Worm (Caenorhabditis elegans) whole organism, L1 larva: ENCODE results near the gene git-1.

Experiments
- C04F5.9 ChIP-seq: sonication (generic microtip); optimal IDR thresholded peaks from 2 replicates; lab custom pipeline; 2016; ENCODE audit warnings: missing genetic modification characterization, missing compliant biosample characterization
- C34B4.2 ChIP-seq: sonication (generic microtip); optimal IDR thresholded peaks from 2 replicates; lab custom pipeline; 2017; ENCODE audit warnings: mild to moderate bottlenecking, missing genetic modification characterization, missing compliant biosample characterization
- Y116A8C.19 ChIP-seq: sonication (generic microtip); optimal IDR thresholded peaks from 2 replicates; lab custom pipeline; 2016; ENCODE audit warnings: missing compliant biosample characterization, missing genetic modification characterization, borderline replicate concordance
- aly-2 ChIP-seq: fragments of 150-350 bp; optimal IDR thresholded peaks from 2 replicates; lab custom pipeline; 2014; ENCODE audit warnings: missing biosample characterization, missing genetic modification characterization
- blmp-1 ChIP-seq: fragments of 150-350 bp; optimal IDR thresholded peaks from 2 replicates; lab custom pipeline; 2014; ENCODE audit warnings: missing biosample characterization, missing genetic modification characterization
- ceh-8 ChIP-seq: fragments of 200-800 bp; sonication (Bioruptor generic); optimal IDR thresholded peaks from 2 replicates; lab custom pipeline; 2018; ENCODE audit warnings: mild to moderate bottlenecking, missing genetic modification characterization, moderate library complexity, missing compliant biosample characterization
- ceh-82 ChIP-seq, 3 experiments: fragments of 150-350 bp in 1 of 3; sonication (generic microtip) in 2 of 3; optimal IDR thresholded peaks; 2 replicates each; lab custom pipeline; 2014 to 2017; ENCODE audit warnings: missing biosample characterization in 3 of 3, missing genetic modification characterization in 3 of 3
- ceh-90 ChIP-seq: sonication (generic microtip); optimal IDR thresholded peaks from 2 replicates; lab custom pipeline; 2016; ENCODE audit warnings: missing genetic modification characterization, missing compliant biosample characterization
- ces-1 ChIP-seq: fragments of 150-350 bp; optimal IDR thresholded peaks from 2 replicates; lab custom pipeline; 2014; ENCODE audit warnings: missing biosample characterization, missing genetic modification reagents, missing genetic modification characterization
- efl-1 ChIP-seq, 4 experiments: fragments of 150-350 bp; optimal IDR thresholded peaks in 3 of 4; peaks in 1 of 4; 1 replicate in 1 of 4; 2 replicates in 3 of 4; lab custom pipeline; 2014; ENCODE audit warnings: missing biosample characterization in 2 of 4, missing genetic modification characterization in 2 of 4, missing genetic modification reagents in 2 of 4
- egl-13 ChIP-seq: sonication (generic microtip); optimal IDR thresholded peaks from 2 replicates; lab custom pipeline; 2016; ENCODE audit warnings: missing genotype, missing genetic modification reagents, missing genetic modification characterization, missing compliant biosample characterization
- egl-27 ChIP-seq, 2 experiments: fragments of 150-350 bp in 1 of 2; sonication (generic microtip); optimal IDR thresholded peaks; 3 replicates each; lab custom pipeline; 2017 to 2018; ENCODE audit warnings: missing biosample characterization in 2 of 2, missing genetic modification characterization in 2 of 2, missing genetic modification reagents in 2 of 2
- fkh-10 ChIP-seq: sonication (generic microtip); optimal IDR thresholded peaks from 2 replicates; lab custom pipeline; 2017; ENCODE audit warnings: missing biosample characterization, missing genetic modification reagents, missing genetic modification characterization
- fkh-8 ChIP-seq: sonication (generic microtip); optimal IDR thresholded peaks from 2 replicates; lab custom pipeline; 2016; ENCODE audit warnings: mild to moderate bottlenecking, missing genetic modification characterization, missing compliant biosample characterization
- fos-1 ChIP-seq: fragments of 150-350 bp; optimal IDR thresholded peaks from 2 replicates; lab custom pipeline; 2014; ENCODE audit warnings: missing biosample characterization, missing genetic modification characterization
- grh-1 ChIP-seq: fragments of 200-800 bp; sonication (Bioruptor generic); IDR thresholded peaks from 2 replicates; pipeline ENCODE4 v1.3.6; 2022; ENCODE audit warnings: missing genetic modification reagents, missing genetic modification characterization, missing compliant biosample characterization
- hlh-4 ChIP-seq: sonication (generic microtip); optimal IDR thresholded peaks from 2 replicates; lab custom pipeline; 2016; ENCODE audit warnings: mild to moderate bottlenecking, missing genetic modification characterization, missing compliant biosample characterization
- lin-14 ChIP-seq: fragments of 200-800 bp; sonication (Bioruptor generic); optimal IDR thresholded peaks from 2 replicates; lab custom pipeline; 2018; ENCODE audit warnings: mild to moderate bottlenecking, missing genetic modification characterization, moderate library complexity, missing compliant biosample characterization
- lin-15B ChIP-seq: fragments of 150-350 bp; sonication (generic microtip); optimal IDR thresholded peaks from 3 replicates; lab custom pipeline; 2014; ENCODE audit warnings: missing biosample characterization, missing genetic modification characterization
- lin-35 ChIP-seq, 2 experiments: fragments of 150-350 bp; optimal IDR thresholded peaks; 2 replicates each; lab custom pipeline; 2014; ENCODE audit warnings: missing biosample characterization in 2 of 2, missing genetic modification characterization in 2 of 2, missing genetic modification reagents in 2 of 2
- mep-1 ChIP-seq: fragments of 150-350 bp; optimal IDR thresholded peaks from 2 replicates; lab custom pipeline; 2014; ENCODE audit warnings: missing biosample characterization, missing genetic modification characterization
- nhr-19 ChIP-seq: fragments of 200-800 bp; sonication (Bioruptor generic); conservative IDR thresholded peaks from 2 replicates; pipeline ENCODE4 v1.3.6; 2022; ENCODE audit warnings: missing genetic modification characterization, missing compliant biosample characterization
- nhr-237 ChIP-seq: fragments of 150-350 bp; optimal IDR thresholded peaks from 2 replicates; lab custom pipeline; 2014; ENCODE audit warnings: missing biosample characterization, missing genetic modification characterization
- nhr-28 ChIP-seq: fragments of 150-350 bp; optimal IDR thresholded peaks from 2 replicates; lab custom pipeline; 2014; ENCODE audit warnings: missing biosample characterization, missing genetic modification characterization
- nhr-76 ChIP-seq: sonication (generic microtip); optimal IDR thresholded peaks from 2 replicates; lab custom pipeline; 2017; ENCODE audit warnings: missing biosample characterization, missing genetic modification characterization
- nhr-77 ChIP-seq: fragments of 150-350 bp; optimal IDR thresholded peaks from 2 replicates; lab custom pipeline; 2014; ENCODE audit warnings: missing biosample characterization, missing genetic modification characterization
- pag-3 ChIP-seq: sonication (generic microtip); optimal IDR thresholded peaks from 2 replicates; lab custom pipeline; 2017; ENCODE audit warnings: missing genetic modification characterization, mild to moderate bottlenecking, missing compliant biosample characterization, antibody characterized with exemption, borderline replicate concordance; ENCODE audit not compliant: insufficient read depth
- pax-3 ChIP-seq: fragments of 200-800 bp; sonication (Bioruptor generic); optimal IDR thresholded peaks from 2 replicates; lab custom pipeline; 2018; ENCODE audit warnings: mild to moderate bottlenecking, missing genetic modification characterization, moderate library complexity, missing compliant biosample characterization
- pqm-1 ChIP-seq: sonication (generic microtip); optimal IDR thresholded peaks from 3 replicates; lab custom pipeline; 2017; ENCODE audit warnings: missing biosample characterization, missing genetic modification characterization
- rnt-1 ChIP-seq: sonication (generic microtip); optimal IDR thresholded peaks from 2 replicates; lab custom pipeline; 2016; ENCODE audit warnings: mild to moderate bottlenecking, missing genetic modification characterization, moderate library complexity, missing compliant biosample characterization
- skn-1 ChIP-seq: fragments of 150-350 bp; optimal IDR thresholded peaks from 2 replicates; lab custom pipeline; 2014; ENCODE audit warnings: missing biosample characterization, missing genetic modification characterization
- snu-23 ChIP-seq: sonication (generic microtip); optimal IDR thresholded peaks from 2 replicates; lab custom pipeline; 2016; ENCODE audit warnings: missing genetic modification characterization, missing compliant biosample characterization
- sox-4 ChIP-seq: sonication (generic microtip); optimal IDR thresholded peaks from 2 replicates; lab custom pipeline; 2016; ENCODE audit warnings: missing genetic modification characterization, missing compliant biosample characterization
- sptf-1 ChIP-seq: fragments of 150-350 bp; optimal IDR thresholded peaks from 2 replicates; lab custom pipeline; 2014; ENCODE audit warnings: missing biosample characterization, missing genetic modification characterization
- swsn-7 ChIP-seq: sonication (generic microtip); optimal IDR thresholded peaks from 2 replicates; lab custom pipeline; 2016; ENCODE audit warnings: missing genetic modification characterization, missing compliant biosample characterization
- unc-30 ChIP-seq: sonication (generic microtip); optimal IDR thresholded peaks from 2 replicates; lab custom pipeline; 2017; ENCODE audit warnings: missing biosample characterization, missing genetic modification characterization
- unc-86 ChIP-seq: sonication (generic microtip); optimal IDR thresholded peaks from 2 replicates; lab custom pipeline; 2016; ENCODE audit warnings: missing genetic modification characterization, missing compliant biosample characterization
- vab-15 ChIP-seq: sonication (generic microtip); optimal IDR thresholded peaks from 2 replicates; lab custom pipeline; 2017; ENCODE audit warnings: missing genotype, mild to moderate bottlenecking, missing genetic modification characterization, missing compliant biosample characterization
- xbp-1 ChIP-seq: sonication (generic microtip); optimal IDR thresholded peaks from 2 replicates; lab custom pipeline; 2016; ENCODE audit warnings: missing genetic modification characterization, missing compliant biosample characterization
- ztf-11 ChIP-seq, 2 experiments: sonication (generic microtip); optimal IDR thresholded peaks; 2 replicates each; lab custom pipeline; 2016 to 2017; ENCODE audit warnings: missing genetic modification characterization in 2 of 2, missing biosample characterization in 1 of 2, missing compliant biosample characterization in 1 of 2

The git-1 gene

DNA sequence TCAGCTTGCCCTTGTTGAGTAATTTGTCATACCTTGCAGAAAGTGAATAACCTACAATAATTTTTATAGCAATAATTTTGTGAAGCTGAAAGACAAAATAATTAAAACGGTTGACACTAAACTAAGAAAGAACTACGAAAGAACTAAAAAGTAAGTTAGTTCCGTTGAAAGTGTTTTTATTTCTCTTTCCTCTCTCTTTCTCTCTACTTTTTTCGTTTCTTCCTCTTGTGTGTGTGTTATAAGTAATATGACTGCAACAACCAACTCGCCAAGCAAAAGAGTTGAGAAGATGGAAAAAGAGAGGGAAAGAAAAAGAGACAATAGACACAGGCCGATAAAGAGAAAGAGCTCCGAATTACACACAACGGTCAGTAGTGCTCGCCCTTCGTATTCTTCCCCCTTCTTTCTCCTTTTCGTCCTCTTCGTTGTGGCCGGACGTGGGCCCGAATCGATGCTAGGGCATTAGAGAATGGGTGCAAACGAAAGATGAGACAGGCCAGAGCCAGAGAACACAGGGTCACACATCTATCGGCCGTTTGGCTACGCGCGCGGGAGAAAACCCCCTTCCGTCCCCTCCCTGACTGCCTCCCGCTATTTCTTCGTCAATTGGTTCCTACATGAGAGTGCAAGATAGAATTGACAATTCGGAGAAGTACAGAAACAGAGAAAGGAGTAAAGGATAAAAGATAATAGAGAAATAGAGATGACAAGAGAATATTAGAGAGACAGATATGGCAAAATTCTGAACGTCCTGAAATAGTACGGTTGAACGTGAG is 30.7 kb downstream of the git-1 start, which contains the start of gene syd-2 (continued):
- TF ChIP-seq ztf-11 (tag; optimal IDR thresholded peaks at IDR 0.05; lab: Kevin White, UChicago) (peak in 1 of 2 experiments; percentile 70), sptf-1 (tag; lab: Kevin White, UChicago) (no peak), ces-1 (no peak), fos-1 (peak; percentile 41), fkh-8 (peak; percentile 85), lin-35 (GFP tag; optimal IDR thresholded peaks at IDR 0.05; lab: Kevin White, UChicago) (peak; percentile 46 to 51), xbp-1 (tag; lab: Kevin White, UChicago) (peak; percentile 59), rnt-1 (tag; lab: Kevin White, UChicago) (peak; percentile 72), nhr-76 (tag; lab: Kevin White, UChicago) (no peak), vab-15 (tag; lab: Kevin White, UChicago) (no peak), C04F5.9 (tag; lab: Kevin White, UChicago) (peak; percentile 1), nhr-237 (tag; lab: Kevin White, UChicago) (no peak), C34B4.2 (no peak), fkh-10 (GFP tag; lab: Kevin White, UChicago) (peak; percentile 83), blmp-1 (tag; lab: Kevin White, UChicago) (peak; percentile 65), ceh-90 (tag; lab: Kevin White, UChicago) (no peak), swsn-7 (peak; percentile 81), egl-27 (tag; optimal IDR thresholded peaks at IDR 0.05; lab: Kevin White, UChicago) (peak in 1 of 2 experiments; percentile 58), unc-30 (tag; lab: Kevin White, UChicago) (no peak), nhr-19 (GFP tag; lab: Robert Waterston, UW) (peak; percentile 70), nhr-28 (no peak), lin-14 (GFP tag; lab: Kevin White, UChicago) (peak; percentile 99), egl-13 (peak; percentile 43)

DNA sequence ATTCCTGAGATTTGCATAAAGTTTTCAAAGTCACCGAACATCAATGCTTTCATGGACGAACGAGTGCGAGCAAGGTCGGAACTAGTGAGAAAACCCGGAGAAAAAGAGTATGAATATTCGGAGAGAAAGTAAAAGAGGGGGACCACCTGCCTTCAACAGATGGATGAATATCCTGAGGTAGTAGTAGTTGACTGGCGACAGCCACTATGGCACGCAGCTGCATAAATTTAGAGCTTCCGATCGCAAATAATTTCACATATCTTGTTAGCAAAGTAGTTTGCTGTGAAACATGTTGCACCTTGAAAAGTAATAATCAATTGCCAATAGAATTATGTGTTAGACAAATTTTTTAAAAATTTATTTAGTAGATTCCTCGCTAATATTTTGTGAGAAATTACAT is 32.1 kb downstream of the git-1 start:
- TF ChIP-seq fkh-8 (no peak), lin-15B (tag; lab: Kevin White, UChicago) (no peak), lin-14 (GFP tag; lab: Kevin White, UChicago) (no peak), ceh-90 (tag; lab: Kevin White, UChicago) (no peak), ceh-8 (GFP tag; lab: Kevin White, UChicago) (no peak)

DNA sequence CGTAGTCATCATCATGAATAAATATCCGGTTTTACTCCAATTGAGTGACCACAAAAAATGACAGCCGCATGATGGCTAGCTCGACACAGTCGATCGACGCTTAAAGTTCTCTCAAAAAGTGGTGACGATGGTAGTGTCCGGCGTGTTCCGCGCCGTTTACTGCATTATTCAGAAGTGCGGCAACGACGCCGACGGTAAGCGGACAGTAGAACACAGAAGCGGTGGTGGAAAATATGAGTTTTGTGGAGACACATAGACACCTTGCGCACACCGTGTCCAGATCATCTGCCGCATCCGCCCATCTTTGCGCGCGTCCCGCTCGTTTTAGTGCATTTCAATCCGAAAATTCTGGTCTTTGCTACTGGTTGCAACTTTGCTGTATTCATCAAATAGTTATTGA is 34.5 kb downstream of the git-1 start, which contains the start of gene F59F5.7:
Gene F59F5.7, plus strand, starts transcription at position 301 of the 400 bp plus-strand sequence.
- TF ChIP-seq snu-23 (GFP tag; lab: Kevin White, UChicago) (no peak), grh-1 (GFP tag; lab: Robert Waterston, UW) (no peak), unc-86 (no peak), aly-2 (tag; lab: Kevin White, UChicago) (no peak), ceh-82 (tag; optimal IDR thresholded peaks at IDR 0.05; lab: Kevin White, UChicago) (no peak), efl-1 (optimal IDR thresholded peaks at IDR 0.05; lab: Kevin White, UChicago) (no peak), efl-1 (GFP tag; optimal IDR thresholded peaks at IDR 0.05 in 1 of 2; lab: Kevin White, UChicago) (no peak), skn-1 (no peak), sox-4 (no peak), lin-35 (GFP tag; optimal IDR thresholded peaks at IDR 0.05; lab: Kevin White, UChicago) (no peak), pax-3 (tag; lab: Kevin White, UChicago) (no peak), pag-3 (tag; lab: Kevin White, UChicago) (no peak), Y116A8C.19 (tag; lab: Kevin White, UChicago) (no peak), rnt-1 (tag; lab: Kevin White, UChicago) (no peak), vab-15 (tag; lab: Kevin White, UChicago) (no peak), hlh-4 (no peak), nhr-77 (tag; lab: Kevin White, UChicago) (no peak), mep-1 (tag; lab: Kevin White, UChicago) (no peak), pqm-1 (tag; lab: Kevin White, UChicago) (no peak)
